Fruit fly (Drosophila melanogaster) Kc167 (cell line): ENCODE results near the gene Sems.

Source experiments
- Myc ChIP-seq: fragments of >200 bp; optimal IDR thresholded peaks from 2 replicates; lab custom pipeline; 2017; ENCODE audit warnings: missing external identifiers
- Sin3A ChIP-seq: fragments of >200 bp; optimal IDR thresholded peaks from 2 replicates; lab custom pipeline; 2018; ENCODE audit warnings: missing external identifiers
- h ChIP-seq: fragments of >200 bp; optimal IDR thresholded peaks from 3 replicates; lab custom pipeline; 2018; ENCODE audit warnings: missing external identifiers
- insv ChIP-seq: fragments of >200 bp; optimal IDR thresholded peaks from 3 replicates; lab custom pipeline; 2018; ENCODE audit warnings: missing external identifiers
- psq ChIP-seq: fragments of >200 bp; optimal IDR thresholded peaks from 2 replicates; lab custom pipeline; 2017; ENCODE audit warnings: missing external identifiers
- ttk ChIP-seq: sonication (Bioruptor generic); optimal IDR thresholded peaks from 2 replicates; lab custom pipeline; 2017; ENCODE audit warnings: missing external identifiers

Sems gene

dm6 chr3L:20951477-20952120, 5.0 kb downstream of the Sems start:
- TF ChIP-seq psq (lab: Kevin White, UChicago) (no peak), h (lab: Kevin White, UChicago) (no peak), ttk (lab: Kevin White, UChicago) (no peak), insv (lab: Kevin White, UChicago) (no peak), Sin3A (lab: Kevin White, UChicago) (no peak), Myc (lab: Kevin White, UChicago) (no peak)

- no peak for TF ChIP-seq psq (lab: Kevin White, UChicago)
- no peak for TF ChIP-seq Myc (lab: Kevin White, UChicago)
- no peak for TF ChIP-seq ttk (lab: Kevin White, UChicago)
- TF ChIP-seq Sin3A (lab: Kevin White, UChicago): no peak
- no peak for TF ChIP-seq h (lab: Kevin White, UChicago)
- TF ChIP-seq insv (lab: Kevin White, UChicago): no peak
Observed at dm6 chr3L:20950520-20951135, 5.9 kb downstream of the Sems start.

dm6 chr3L:20950136-20950499, 6.4 kb downstream of the Sems start:
- TF ChIP-seq ttk (lab: Kevin White, UChicago) (no peak), insv (lab: Kevin White, UChicago) (no peak), h (lab: Kevin White, UChicago) (no peak), Myc (lab: Kevin White, UChicago) (no peak), psq (lab: Kevin White, UChicago) (no peak), Sin3A (lab: Kevin White, UChicago) (no peak)

dm6 chr3L:20949371-20950135, 7.0 kb downstream of the Sems start, which contains the start of gene fng:
Gene fng, minus strand, starts transcription at chr3L:20949512.
- TF ChIP-seq insv (lab: Kevin White, UChicago): no peak

dm6 chr3L:20948404-20948803, 8.1 kb downstream of the Sems start:
- TF ChIP-seq insv (lab: Kevin White, UChicago): no peak
- no peak for TF ChIP-seq h (lab: Kevin White, UChicago)
- no peak for TF ChIP-seq Myc (lab: Kevin White, UChicago)
- TF ChIP-seq psq (lab: Kevin White, UChicago): no peak
- no peak for TF ChIP-seq Sin3A (lab: Kevin White, UChicago)
- no peak for TF ChIP-seq ttk (lab: Kevin White, UChicago)

- TF ChIP-seq ttk (lab: Kevin White, UChicago): no peak
Observed at dm6 chr3L:20946944-20947343, 9.6 kb downstream of the Sems start.

dm6 chr3L:20946054-20946453, 10.5 kb downstream of the Sems start:
- TF ChIP-seq Sin3A (lab: Kevin White, UChicago) (no peak), h (lab: Kevin White, UChicago) (no peak), psq (lab: Kevin White, UChicago) (no peak), ttk (lab: Kevin White, UChicago) (no peak), insv (lab: Kevin White, UChicago) (no peak), Myc (lab: Kevin White, UChicago) (no peak)

- TF ChIP-seq h (lab: Kevin White, UChicago): no peak
- TF ChIP-seq Myc (lab: Kevin White, UChicago): no peak
- TF ChIP-seq Sin3A (lab: Kevin White, UChicago): no peak
- TF ChIP-seq ttk (lab: Kevin White, UChicago): no peak
- no peak for TF ChIP-seq psq (lab: Kevin White, UChicago)
- TF ChIP-seq insv (lab: Kevin White, UChicago): no peak
Observed at dm6 chr3L:20944180-20944579, 12.4 kb downstream of the Sems start.

dm6 chr3L:20942076-20942475, 14.5 kb downstream of the Sems start:
- TF ChIP-seq psq (lab: Kevin White, UChicago) (no peak), insv (lab: Kevin White, UChicago) (no peak), h (lab: Kevin White, UChicago) (no peak), Myc (lab: Kevin White, UChicago) (no peak), Sin3A (lab: Kevin White, UChicago) (no peak), ttk (lab: Kevin White, UChicago) (no peak)

dm6 chr3L:20933706-20934105, 22.8 kb downstream of the Sems start:
- TF ChIP-seq psq (lab: Kevin White, UChicago) (no peak), Myc (lab: Kevin White, UChicago) (no peak), h (lab: Kevin White, UChicago) (no peak), insv (lab: Kevin White, UChicago) (no peak), ttk (lab: Kevin White, UChicago) (no peak), Sin3A (lab: Kevin White, UChicago) (no peak)

dm6 chr3L:20932556-20932955, 24.0 kb downstream of the Sems start:
- TF ChIP-seq psq (lab: Kevin White, UChicago) (no peak), Sin3A (lab: Kevin White, UChicago) (no peak), insv (lab: Kevin White, UChicago) (no peak)
